Fruit fly (Drosophila melanogaster) whole organism, wandering third instar larva: ENCODE measurements around the gene stet.

Source experiments
- Abd-B ChIP-seq: fragments of >200 bp; optimal IDR thresholded peaks from 2 replicates; lab custom pipeline; 2017; ENCODE audit warnings: missing biosample characterization, missing genetic modification characterization
- CG32264 ChIP-seq: fragments of 200-800 bp; sonication (Bioruptor generic); optimal IDR thresholded peaks from 2 replicates; lab custom pipeline; 2016; ENCODE audit warnings: missing biosample characterization, missing genetic modification characterization
- CG9705 ChIP-seq: fragments of 200-800 bp; sonication (Bioruptor generic); optimal IDR thresholded peaks from 2 replicates; lab custom pipeline; 2018; ENCODE audit warnings: missing biosample characterization, mild to moderate bottlenecking, missing genetic modification characterization
- CrebA ChIP-seq: fragments of 200-800 bp; sonication (Bioruptor generic); optimal IDR thresholded peaks from 2 replicates; lab custom pipeline; 2016; ENCODE audit warnings: missing biosample characterization, mild to moderate bottlenecking, missing genetic modification characterization, borderline replicate concordance
- Dfd ChIP-seq: fragments of >200 bp; optimal IDR thresholded peaks from 2 replicates; lab custom pipeline; 2017; ENCODE audit warnings: missing biosample characterization, missing genetic modification characterization
- GATAd ChIP-seq: sonication (Bioruptor generic); optimal IDR thresholded peaks from 2 replicates; lab custom pipeline; 2016; ENCODE audit warnings: missing biosample characterization, missing genetic modification characterization
- HLH106 ChIP-seq: fragments of 200-800 bp; optimal IDR thresholded peaks from 3 replicates; lab custom pipeline; 2019; ENCODE audit warnings: missing biosample characterization, mild to moderate bottlenecking, missing genetic modification characterization, moderate library complexity
- Hnf4 ChIP-seq: fragments of 200-800 bp; sonication (Bioruptor generic); optimal IDR thresholded peaks from 2 replicates; lab custom pipeline; 2016; ENCODE audit warnings: missing biosample characterization, mild to moderate bottlenecking, missing genetic modification characterization
- Hr78 ChIP-seq: fragments of >200 bp; optimal IDR thresholded peaks from 2 replicates; lab custom pipeline; 2017; ENCODE audit warnings: missing biosample characterization, missing genetic modification characterization
- Hr83 ChIP-seq: fragments of 200-300 bp; sonication (Bioruptor generic); optimal IDR thresholded peaks from 2 replicates; lab custom pipeline; 2016; ENCODE audit warnings: missing biosample characterization, mild to moderate bottlenecking, missing genetic modification characterization, moderate library complexity; ENCODE audit not compliant: poor library complexity, severe bottlenecking
- Jra ChIP-seq: sonication (Bioruptor generic); optimal IDR thresholded peaks from 2 replicates; lab custom pipeline; 2016; ENCODE audit warnings: missing biosample characterization, missing genetic modification characterization
- Mio ChIP-seq: sonication (Bioruptor generic); optimal IDR thresholded peaks from 2 replicates; lab custom pipeline; 2016; ENCODE audit warnings: missing biosample characterization, missing genetic modification characterization
- Myc ChIP-seq: fragments of >200 bp; optimal IDR thresholded peaks from 2 replicates; lab custom pipeline; 2017
- N ChIP-seq: fragments of >200 bp; optimal IDR thresholded peaks from 2 replicates; lab custom pipeline; 2018; ENCODE audit warnings: missing biosample characterization, missing external identifiers, missing genetic modification characterization
- OdsH ChIP-seq: fragments of 200-800 bp; sonication (Bioruptor generic); optimal IDR thresholded peaks from 2 replicates; lab custom pipeline; 2016; ENCODE audit warnings: missing biosample characterization, mild to moderate bottlenecking, missing genetic modification characterization
- Rel ChIP-seq, 2 experiments: fragments of 200-800 bp; sonication (Bioruptor generic) in 1 of 2; optimal IDR thresholded peaks; 2 replicates in 1 of 2; 3 replicates in 1 of 2; lab custom pipeline; 2016 to 2019; ENCODE audit warnings: mild to moderate bottlenecking in 2 of 2, missing biosample characterization in 2 of 2, missing genetic modification characterization in 2 of 2, moderate library complexity in 1 of 2
- Sp1 ChIP-seq: fragments of 200-800 bp; sonication (Bioruptor generic); optimal IDR thresholded peaks from 3 replicates; lab custom pipeline; 2019; ENCODE audit warnings: missing biosample characterization, mild to moderate bottlenecking, missing genetic modification characterization, moderate library complexity
- Vsx2 ChIP-seq: fragments of 200-300, 225-300 bp; sonication (Bioruptor generic); optimal IDR thresholded peaks from 2 replicates; lab custom pipeline; 2018; ENCODE audit warnings: missing biosample characterization, missing genetic modification characterization; ENCODE audit not compliant: partially characterized antibody
- br ChIP-seq: fragments of 200-800 bp; sonication (Bioruptor generic); optimal IDR thresholded peaks from 2 replicates; lab custom pipeline; 2016; ENCODE audit warnings: missing biosample characterization, missing genetic modification characterization
- brk ChIP-seq: fragments of 200-800 bp; sonication (Bioruptor generic); optimal IDR thresholded peaks from 2 replicates; lab custom pipeline; 2016; ENCODE audit warnings: missing biosample characterization, mild to moderate bottlenecking, missing genetic modification characterization
- dl ChIP-seq, 2 experiments: fragments of 175-275, 200-275 bp in 1 of 2; fragments of 200-275 bp in 1 of 2; sonication (Bioruptor generic); optimal IDR thresholded peaks; lab custom pipeline; 2018; ENCODE audit warnings: mild to moderate bottlenecking in 2 of 2, missing biosample characterization in 2 of 2, missing genetic modification characterization in 2 of 2, moderate library complexity in 2 of 2; ENCODE audit not compliant: partially characterized antibody in 2 of 2, insufficient read depth in 1 of 2
- dmrt93B ChIP-seq: fragments of 200-800 bp; sonication (Bioruptor generic); optimal IDR thresholded peaks from 2 replicates; lab custom pipeline; 2018; ENCODE audit warnings: missing biosample characterization, mild to moderate bottlenecking, missing genetic modification characterization
- dsf ChIP-seq: sonication (Bioruptor generic); optimal IDR thresholded peaks from 2 replicates; lab custom pipeline; 2016; ENCODE audit warnings: missing biosample characterization, missing genetic modification characterization, borderline replicate concordance
- ey ChIP-seq: fragments of 200-800 bp; sonication (Bioruptor generic); optimal IDR thresholded peaks from 2 replicates; lab custom pipeline; 2016; ENCODE audit warnings: missing biosample characterization, missing genetic modification characterization
- foxo ChIP-seq, 2 experiments: fragments of 200-800 bp; sonication (Bioruptor generic); optimal IDR thresholded peaks; 2 replicates in 1 of 2; 3 replicates in 1 of 2; lab custom pipeline; 2016 to 2017; ENCODE audit warnings: missing biosample characterization in 2 of 2, missing genetic modification characterization in 2 of 2
- fru ChIP-seq: fragments of 200-800 bp; sonication (Bioruptor generic); optimal IDR thresholded peaks from 3 replicates; lab custom pipeline; 2016; ENCODE audit warnings: missing biosample characterization, mild to moderate bottlenecking, missing genetic modification characterization
- h ChIP-seq: fragments of 200-800 bp; sonication (Bioruptor generic); optimal IDR thresholded peaks from 3 replicates; lab custom pipeline; 2016; ENCODE audit warnings: missing biosample characterization, mild to moderate bottlenecking, missing genetic modification characterization
- jim ChIP-seq: fragments of 175-275, 200-325 bp; sonication (Bioruptor generic); optimal IDR thresholded peaks from 2 replicates; lab custom pipeline; 2016; ENCODE audit warnings: missing biosample characterization, mild to moderate bottlenecking, missing genetic modification characterization
- lola ChIP-seq: fragments of >200 bp; optimal IDR thresholded peaks from 2 replicates; lab custom pipeline; 2017; ENCODE audit warnings: missing biosample characterization, missing genetic modification characterization
- pan ChIP-seq: fragments of >200 bp; optimal IDR thresholded peaks from 2 replicates; lab custom pipeline; 2017
- psq ChIP-seq: fragments of 200-800 bp; sonication (Bioruptor generic); optimal IDR thresholded peaks from 3 replicates; lab custom pipeline; 2017; ENCODE audit warnings: missing biosample characterization, mild to moderate bottlenecking, missing genetic modification characterization, moderate library complexity
- rgr ChIP-seq: fragments of 200-800 bp; sonication (Bioruptor generic); optimal IDR thresholded peaks from 3 replicates; lab custom pipeline; 2016; ENCODE audit warnings: missing biosample characterization, mild to moderate bottlenecking, missing genetic modification characterization
- sage ChIP-seq: fragments of 200-800 bp; sonication (Bioruptor generic); optimal IDR thresholded peaks from 2 replicates; lab custom pipeline; 2016; ENCODE audit warnings: missing biosample characterization, mild to moderate bottlenecking, missing genetic modification characterization
- sv ChIP-seq: fragments of 200-800 bp; sonication (Bioruptor generic); optimal IDR thresholded peaks from 3 replicates; lab custom pipeline; 2016; ENCODE audit warnings: missing biosample characterization, missing genetic modification characterization
- tai ChIP-seq: sonication (Bioruptor generic); optimal IDR thresholded peaks from 2 replicates; lab custom pipeline; 2016; ENCODE audit warnings: missing biosample characterization, missing genetic modification characterization
- usp ChIP-seq: fragments of >200 bp; optimal IDR thresholded peaks from 2 replicates; lab custom pipeline; 2017; ENCODE audit warnings: missing biosample characterization, missing genetic modification characterization
- woc ChIP-seq: sonication (Bioruptor generic); optimal IDR thresholded peaks from 2 replicates; lab custom pipeline; 2016; ENCODE audit warnings: missing biosample characterization, mild to moderate bottlenecking, missing genetic modification characterization

stet gene

DNA sequence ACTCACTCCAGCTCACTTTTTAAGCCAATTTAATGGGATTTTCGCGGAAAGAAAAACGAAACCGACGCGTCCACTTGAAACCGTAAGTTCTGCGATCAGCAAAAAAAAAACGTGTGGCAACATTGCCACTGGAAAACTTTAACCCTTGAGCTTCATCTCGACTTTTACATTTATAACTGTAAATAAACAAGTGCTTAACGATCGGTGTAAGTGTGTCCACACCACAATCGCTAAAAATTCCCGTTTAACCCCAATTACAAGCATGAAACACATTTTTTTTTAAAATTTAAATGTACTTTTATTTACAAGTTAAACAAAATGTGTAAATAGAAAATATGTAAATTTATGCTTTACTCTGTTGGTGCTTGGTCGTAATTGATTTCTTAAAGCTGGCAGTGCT is 14.2 kb downstream of the stet start, which contains the start of gene Ptp61F:
TSS of gene Ptp61F (minus strand) at position 101 of the 400 bp plus-strand sequence.
- no peak for TF ChIP-seq sage (GFP tag; lab: Kevin White, UChicago)
- no peak for TF ChIP-seq Dfd (GFP tag; lab: Kevin White, UChicago)
- TF ChIP-seq pan (lab: Kevin White, UChicago): no peak
- TF ChIP-seq rgr: no peak
- no peak for TF ChIP-seq usp (GFP tag; lab: Kevin White, UChicago)
- TF ChIP-seq Vsx2 (GFP tag; lab: Kevin White, UChicago): no peak
- no peak for TF ChIP-seq brk
- no peak for TF ChIP-seq Rel (GFP tag; optimal IDR thresholded peaks at IDR 0.05; lab: Kevin White, UChicago)
- TF ChIP-seq Rel (tag; optimal IDR thresholded peaks at IDR 0.05; lab: Kevin White, UChicago): no peak
- no peak for TF ChIP-seq GATAd (GFP tag; lab: Kevin White, UChicago)
- TF ChIP-seq HLH106 (tag; lab: Kevin White, UChicago): no peak
- no peak for TF ChIP-seq CG9705 (GFP tag; lab: Kevin White, UChicago)
- no peak for TF ChIP-seq N (GFP tag; lab: Kevin White, UChicago)

DNA sequence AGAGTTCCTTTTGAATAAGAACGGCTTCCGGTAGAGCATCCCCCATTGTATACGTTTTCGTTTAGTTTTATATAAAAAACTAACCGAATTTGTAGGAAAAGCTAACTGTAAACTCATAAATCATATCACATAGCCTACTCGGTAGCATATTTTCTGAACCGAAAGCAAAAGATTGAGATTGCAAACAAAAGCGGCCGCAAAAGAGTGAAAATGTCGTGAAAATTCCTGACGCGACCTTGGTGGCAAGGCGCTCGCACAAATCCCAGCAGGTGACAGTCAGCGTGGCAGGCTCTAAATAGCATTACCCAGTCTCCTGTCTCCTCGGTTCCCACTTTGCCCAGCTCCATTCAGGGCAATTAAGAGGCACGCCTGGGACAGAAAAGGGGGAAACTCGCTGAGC is 17.4 kb downstream of the stet start, which contains the start of gene Naa30B:
TSS of gene Naa30B (minus strand) at position 101 of the 400 bp plus-strand sequence.
- TF ChIP-seq Hnf4 (no peak), pan (lab: Kevin White, UChicago) (no peak), rgr (no peak), lola (no peak), CG9705 (GFP tag; lab: Kevin White, UChicago) (no peak), Myc (lab: Kevin White, UChicago) (no peak)
- TF ChIP-seq, all 38 proteins: peak for 0

DNA sequence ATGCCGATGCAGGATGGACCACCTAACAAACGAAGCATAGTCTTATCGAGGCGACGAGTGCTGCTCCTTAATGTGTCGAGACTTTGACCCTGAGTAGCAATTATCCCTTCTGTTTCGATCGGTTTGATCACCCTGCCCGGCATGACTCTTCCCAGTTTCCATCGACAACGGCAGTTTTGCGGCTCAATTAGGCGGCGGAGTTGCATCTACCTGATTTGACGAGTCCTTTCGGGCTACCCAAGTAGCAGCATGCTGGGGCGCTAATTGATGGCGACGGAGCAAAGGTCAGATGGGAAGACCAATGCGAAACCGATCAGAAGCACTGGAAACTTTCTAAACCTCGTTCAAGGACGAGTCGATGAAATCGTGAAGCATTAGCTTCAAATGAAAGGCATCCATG is 18.3 kb downstream of the stet start:
- no peak for TF ChIP-seq foxo (GFP tag; optimal IDR thresholded peaks at IDR 0.05; lab: Kevin White, UChicago)
- TF ChIP-seq Vsx2 (GFP tag; lab: Kevin White, UChicago): no peak

DNA sequence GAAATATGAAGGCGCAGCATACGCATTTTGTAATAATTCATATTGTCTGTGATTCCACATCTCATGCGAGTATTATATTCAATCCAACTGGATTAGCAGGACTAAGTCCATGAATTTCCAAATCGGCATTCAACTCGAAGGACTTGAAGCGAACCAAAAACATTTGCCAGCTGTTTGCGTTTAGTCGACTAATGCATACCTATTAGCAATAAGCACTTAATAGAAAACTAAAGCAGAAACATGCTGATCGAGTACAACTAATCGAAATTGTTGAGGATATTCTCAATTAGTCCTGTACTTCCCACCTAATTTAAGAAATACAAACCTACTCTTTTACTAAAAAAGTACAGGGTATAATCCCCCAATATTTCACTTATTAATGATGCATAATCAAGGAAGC is 20.1 kb downstream of the stet start:
- TF ChIP-seq CrebA (GFP tag; lab: Kevin White, UChicago) (no peak), woc (GFP tag; lab: Kevin White, UChicago) (no peak), Rel (GFP tag; optimal IDR thresholded peaks at IDR 0.05; lab: Kevin White, UChicago) (no peak), Rel (tag; optimal IDR thresholded peaks at IDR 0.05; lab: Kevin White, UChicago) (no peak), dmrt93B (no peak)

DNA sequence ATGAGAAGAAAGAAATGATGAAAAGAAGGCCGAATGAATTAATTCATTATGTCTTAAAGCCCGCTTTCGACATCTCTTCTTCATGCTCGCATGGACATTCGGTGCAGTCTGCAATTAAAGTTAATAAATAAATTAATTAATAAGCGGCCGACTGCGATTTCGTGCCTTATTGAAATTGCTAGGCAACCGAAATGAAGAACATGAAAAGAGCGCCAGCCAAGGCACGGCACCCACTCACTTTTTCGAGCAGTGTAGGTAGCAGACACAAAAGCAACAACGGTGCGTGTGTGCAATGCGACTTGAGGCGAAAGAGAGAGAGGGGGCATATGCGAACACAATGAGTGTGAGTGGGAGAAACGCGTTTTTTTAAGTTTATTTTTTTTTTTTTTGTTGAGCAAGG is 24.9 kb downstream of the stet start:
- peak in 1 of 2 experiments; percentile 45 for TF ChIP-seq foxo (GFP tag; optimal IDR thresholded peaks at IDR 0.05; lab: Kevin White, UChicago)
- peak; percentile 11 for TF ChIP-seq h (GFP tag; lab: Kevin White, UChicago)
- no peak for TF ChIP-seq lola
- TF ChIP-seq OdsH (GFP tag; lab: Kevin White, UChicago): peak; percentile 10
- TF ChIP-seq Abd-B (GFP tag; lab: Kevin White, UChicago): no peak
- no peak for TF ChIP-seq woc (GFP tag; lab: Kevin White, UChicago)
- no peak for TF ChIP-seq fru (GFP tag; lab: Kevin White, UChicago)
- no peak for TF ChIP-seq usp (GFP tag; lab: Kevin White, UChicago)
- no peak for TF ChIP-seq sv (GFP tag; lab: Kevin White, UChicago)
- peak; percentile 33 for TF ChIP-seq jim (GFP tag; lab: Kevin White, UChicago)
- no peak for TF ChIP-seq CG9705 (GFP tag; lab: Kevin White, UChicago)
- TF ChIP-seq Hnf4: peak; percentile 10
- no peak for TF ChIP-seq CG32264 (GFP tag; lab: Kevin White, UChicago)
- TF ChIP-seq br (GFP tag; lab: Kevin White, UChicago): peak; percentile 1
- no peak for TF ChIP-seq Dfd (GFP tag; lab: Kevin White, UChicago)
- no peak for TF ChIP-seq Sp1 (GFP tag; lab: Kevin White, UChicago)
- no peak for TF ChIP-seq dsf (GFP tag; lab: Kevin White, UChicago)
- peak; percentile 20 for TF ChIP-seq ey (GFP tag; lab: Kevin White, UChicago)
- no peak for TF ChIP-seq Jra
- TF ChIP-seq Hr83 (GFP tag; lab: Kevin White, UChicago): no peak
- no peak for TF ChIP-seq brk
- TF ChIP-seq psq: peak; percentile 17
- no peak for TF ChIP-seq dl (GFP tag; optimal IDR thresholded peaks at IDR 0.05; lab: Kevin White, UChicago; ENCODE audit: insufficient read depth in 1 of 2, partially characterized antibody in 2 of 2)
- TF ChIP-seq Vsx2 (GFP tag; lab: Kevin White, UChicago): no peak
- peak; percentile 42 for TF ChIP-seq rgr
- no peak for TF ChIP-seq HLH106 (tag; lab: Kevin White, UChicago)
- TF ChIP-seq dmrt93B: no peak
- no peak for TF ChIP-seq sage (GFP tag; lab: Kevin White, UChicago)
- no peak for TF ChIP-seq tai (GFP tag; lab: Kevin White, UChicago)
- TF ChIP-seq Rel (GFP tag; optimal IDR thresholded peaks at IDR 0.05; lab: Kevin White, UChicago): no peak
- TF ChIP-seq Rel (tag; optimal IDR thresholded peaks at IDR 0.05; lab: Kevin White, UChicago): no peak
- no peak for TF ChIP-seq Hr78 (GFP tag; lab: Kevin White, UChicago)
- TF ChIP-seq Mio (GFP tag; lab: Kevin White, UChicago): no peak
